Fruit fly (Drosophila melanogaster) whole organism, wandering third instar larva: ENCODE measurements around the gene Ir94a.

Experiments used
- Abd-B ChIP-seq: fragments of >200 bp; optimal IDR thresholded peaks from 2 replicates; lab custom pipeline; 2017; ENCODE audit warnings: missing biosample characterization, missing genetic modification characterization
- CG32264 ChIP-seq: fragments of 200-800 bp; sonication (Bioruptor generic); optimal IDR thresholded peaks from 2 replicates; lab custom pipeline; 2016; ENCODE audit warnings: missing biosample characterization, missing genetic modification characterization
- Jra ChIP-seq: sonication (Bioruptor generic); optimal IDR thresholded peaks from 2 replicates; lab custom pipeline; 2016; ENCODE audit warnings: missing biosample characterization, missing genetic modification characterization
- Myc ChIP-seq: fragments of >200 bp; optimal IDR thresholded peaks from 2 replicates; lab custom pipeline; 2017
- Rel ChIP-seq, 2 experiments: fragments of 200-800 bp; sonication (Bioruptor generic) in 1 of 2; optimal IDR thresholded peaks; 2 replicates in 1 of 2; 3 replicates in 1 of 2; lab custom pipeline; 2016 to 2019; ENCODE audit warnings: mild to moderate bottlenecking in 2 of 2, missing biosample characterization in 2 of 2, missing genetic modification characterization in 2 of 2, moderate library complexity in 1 of 2
- Sp1 ChIP-seq: fragments of 200-800 bp; sonication (Bioruptor generic); optimal IDR thresholded peaks from 3 replicates; lab custom pipeline; 2019; ENCODE audit warnings: missing biosample characterization, mild to moderate bottlenecking, missing genetic modification characterization, moderate library complexity
- br ChIP-seq: fragments of 200-800 bp; sonication (Bioruptor generic); optimal IDR thresholded peaks from 2 replicates; lab custom pipeline; 2016; ENCODE audit warnings: missing biosample characterization, missing genetic modification characterization
- h ChIP-seq: fragments of 200-800 bp; sonication (Bioruptor generic); optimal IDR thresholded peaks from 3 replicates; lab custom pipeline; 2016; ENCODE audit warnings: missing biosample characterization, mild to moderate bottlenecking, missing genetic modification characterization
- jim ChIP-seq: fragments of 175-275, 200-325 bp; sonication (Bioruptor generic); optimal IDR thresholded peaks from 2 replicates; lab custom pipeline; 2016; ENCODE audit warnings: missing biosample characterization, mild to moderate bottlenecking, missing genetic modification characterization
- lola ChIP-seq: fragments of >200 bp; optimal IDR thresholded peaks from 2 replicates; lab custom pipeline; 2017; ENCODE audit warnings: missing biosample characterization, missing genetic modification characterization
- pan ChIP-seq: fragments of >200 bp; optimal IDR thresholded peaks from 2 replicates; lab custom pipeline; 2017
- tai ChIP-seq: sonication (Bioruptor generic); optimal IDR thresholded peaks from 2 replicates; lab custom pipeline; 2016; ENCODE audit warnings: missing biosample characterization, missing genetic modification characterization
- usp ChIP-seq: fragments of >200 bp; optimal IDR thresholded peaks from 2 replicates; lab custom pipeline; 2017; ENCODE audit warnings: missing biosample characterization, missing genetic modification characterization

DNA sequence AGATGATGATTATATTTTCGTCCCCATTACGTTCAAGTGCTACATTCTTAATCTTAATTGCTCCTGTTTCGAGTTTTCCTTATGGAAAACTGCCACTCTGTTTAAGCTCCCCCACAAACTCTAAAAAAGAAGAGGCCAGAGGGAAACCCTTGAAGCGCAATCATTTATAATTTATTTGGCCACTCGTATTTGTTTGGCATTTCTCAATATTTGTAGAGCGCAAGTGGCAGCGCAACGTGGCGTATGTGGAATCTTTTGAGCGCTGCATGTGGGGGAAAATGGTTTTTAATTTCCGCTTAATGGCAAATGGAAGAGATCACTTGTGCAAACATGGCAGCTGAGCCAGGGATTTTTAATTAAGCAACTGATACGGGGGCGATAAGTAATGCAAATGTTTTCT is 46.0 kb upstream of the Ir94a start:
- TF ChIP-seq usp (GFP tag; lab: Kevin White, UChicago) (no peak), Jra (GFP tag; lab: Kevin White, UChicago) (no peak), lola (GFP tag; lab: Kevin White, UChicago) (no peak), jim (GFP tag; lab: Kevin White, UChicago) (no peak), Sp1 (no peak), CG32264 (GFP tag; lab: Kevin White, UChicago) (no peak), Myc (lab: Kevin White, UChicago) (no peak), h (GFP tag; lab: Kevin White, UChicago) (no peak), pan (lab: Kevin White, UChicago) (no peak), Rel (GFP tag; optimal IDR thresholded peaks at IDR 0.05; lab: Kevin White, UChicago) (no peak), Rel (tag; optimal IDR thresholded peaks at IDR 0.05; lab: Kevin White, UChicago) (no peak), Abd-B (GFP tag; lab: Kevin White, UChicago) (no peak), tai (GFP tag; lab: Kevin White, UChicago) (no peak), br (GFP tag; lab: Kevin White, UChicago) (no peak)
